Worm (Caenorhabditis elegans): ENCODE measurements around the gene C34F11.1.
A peak's percentile ranks its signal among the peaks of the same experiment; 100 is the strongest.

C34F11.1 gene

DNA sequence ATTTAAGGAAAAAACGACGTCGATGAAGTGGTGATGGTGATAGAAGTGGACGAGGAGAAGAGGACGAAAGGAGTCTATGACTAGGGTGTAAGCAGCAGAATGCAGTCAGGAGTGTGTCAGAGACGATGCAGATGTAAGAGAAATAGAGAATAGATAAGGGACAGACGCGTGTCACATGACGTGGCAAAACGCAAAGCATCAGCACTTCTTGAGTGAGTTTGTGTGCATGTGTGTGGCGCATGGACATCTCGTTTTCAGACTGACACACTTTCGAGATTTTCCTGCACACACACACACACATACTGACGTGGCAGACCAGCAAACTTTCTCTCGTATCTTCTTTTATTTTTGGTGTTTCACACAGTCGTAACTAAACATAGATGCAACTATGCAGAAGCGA is 30.3 kb upstream of the C34F11.1 start (continued):
- TF ChIP-seq skn-1 (tag; optimal IDR thresholded peaks at IDR 0.05) = no peak
- peak; percentile 82 for TF ChIP-seq lin-14 (GFP tag; optimal IDR thresholded peaks at IDR 0.05)
- peak; percentile 53 for TF ChIP-seq jun-1 (tag; optimal IDR thresholded peaks at IDR 0.05)
- TF ChIP-seq nhr-77 (tag; optimal IDR thresholded peaks at IDR 0.05) = no peak
- TF ChIP-seq isw-1 (GFP tag; IDR thresholded peaks at IDR 0.05) = no peak
- TF ChIP-seq lir-3 (tag; optimal IDR thresholded peaks at IDR 0.05; ENCODE audit: poor library complexity) = peak; percentile 53
- peak; percentile 9 for TF ChIP-seq irx-1 (tag; optimal IDR thresholded peaks at IDR 0.05)
- no peak for TF ChIP-seq ceh-90 (tag; optimal IDR thresholded peaks at IDR 0.05)
- no peak for TF ChIP-seq hlh-17 (GFP tag; optimal IDR thresholded peaks at IDR 0.05; ENCODE audit: borderline replicate concordance)
- TF ChIP-seq elt-2 (tag; optimal IDR thresholded peaks at IDR 0.05) = peak; percentile 97
- no peak for TF ChIP-seq pag-3 (tag; optimal IDR thresholded peaks at IDR 0.05; ENCODE audit: borderline replicate concordance, insufficient read depth)
- peak; percentile 77 for TF ChIP-seq mep-1 (tag; optimal IDR thresholded peaks at IDR 0.05)
- no peak for TF ChIP-seq fkh-4 (tag; optimal IDR thresholded peaks at IDR 0.05; ENCODE audit: borderline replicate concordance)
- TF ChIP-seq alr-1 (tag; optimal IDR thresholded peaks at IDR 0.05; ENCODE audit: borderline replicate concordance) = no peak
- peak; percentile 85 for TF ChIP-seq nhr-85 (tag)
- TF ChIP-seq ztf-4 (tag; optimal IDR thresholded peaks at IDR 0.05) = peak; percentile 71
- peak in 1 of 2 experiments; percentile 80 for TF ChIP-seq mdl-1 (tag; optimal IDR thresholded peaks at IDR 0.05)
- no peak for TF ChIP-seq fos-1 (tag; optimal IDR thresholded peaks at IDR 0.05)
- no peak for TF ChIP-seq unc-98 (GFP tag; IDR thresholded peaks at IDR 0.05)
- peak; percentile 45 for TF ChIP-seq nhr-90 (tag; optimal IDR thresholded peaks at IDR 0.05; ENCODE audit: poor library complexity)
- TF ChIP-seq rnt-1 (tag; optimal IDR thresholded peaks at IDR 0.05) = peak; percentile 54
- TF ChIP-seq fkh-10 (GFP tag; optimal IDR thresholded peaks at IDR 0.05) = no peak
- TF ChIP-seq hpl-2 (GFP tag; optimal IDR thresholded peaks at IDR 0.05) = no peak
- TF ChIP-seq ztf-11 (tag; optimal IDR thresholded peaks at IDR 0.05) = no peak
- TF ChIP-seq snu-23 (GFP tag; optimal IDR thresholded peaks at IDR 0.05) = peak; percentile 74
- TF ChIP-seq pax-3 (tag; optimal IDR thresholded peaks at IDR 0.05) = no peak
- peak; percentile 34 for TF ChIP-seq dsc-1 (tag; optimal IDR thresholded peaks at IDR 0.05)
- TF ChIP-seq fkh-8 (tag; optimal IDR thresholded peaks at IDR 0.05) = peak; percentile 66
- no peak for TF ChIP-seq ets-5 (GFP tag; IDR thresholded peaks at IDR 0.05)
- TF ChIP-seq unc-130 (tag; optimal IDR thresholded peaks at IDR 0.05) = peak; percentile 33
- no peak for TF ChIP-seq nhr-237 (tag; optimal IDR thresholded peaks at IDR 0.05)
- TF ChIP-seq egl-13 (tag; optimal IDR thresholded peaks at IDR 0.05) = peak; percentile 41
- no peak for TF ChIP-seq ceh-63 (GFP tag; optimal IDR thresholded peaks at IDR 0.05)
- TF ChIP-seq elt-3 (tag; optimal IDR thresholded peaks at IDR 0.05) = peak in 2 of 6 experiments; percentile 6 to 20
- TF ChIP-seq xbp-1 (tag; optimal IDR thresholded peaks at IDR 0.05) = peak; percentile 69
- no peak for TF ChIP-seq blmp-1 (tag; optimal IDR thresholded peaks at IDR 0.05)
- TF ChIP-seq aha-1 (tag; optimal IDR thresholded peaks at IDR 0.05) = no peak
- no peak for TF ChIP-seq C04F5.9 (tag; optimal IDR thresholded peaks at IDR 0.05)
- no peak for TF ChIP-seq nhr-28 (tag; optimal IDR thresholded peaks at IDR 0.05)
- no peak for TF ChIP-seq ces-1 (GFP tag; optimal IDR thresholded peaks at IDR 0.05)
- TF ChIP-seq sptf-1 (tag; optimal IDR thresholded peaks at IDR 0.05) = no peak
- TF ChIP-seq sox-4 (tag; optimal IDR thresholded peaks at IDR 0.05) = no peak
- TF ChIP-seq zag-1 (tag; optimal IDR thresholded peaks at IDR 0.05) = no peak
- TF ChIP-seq unc-86 (tag; optimal IDR thresholded peaks at IDR 0.05) = no peak
- TF ChIP-seq ama-1 (optimal IDR thresholded peaks at IDR 0.05) = peak; percentile 48
- TF ChIP-seq unc-30 (tag; optimal IDR thresholded peaks at IDR 0.05) = no peak
